Fruit fly (Drosophila melanogaster) whole organism, embryonic: ENCODE results near the gene Shaw.

Experiments
- CG11695 ChIP-seq: fragments of 200-800 bp; sonication (Bioruptor generic); IDR thresholded peaks from 3 replicates; pipeline ENCODE4 v1.3.6; 2022; ENCODE audit warnings: missing biosample characterization, missing genetic modification characterization
- CG12659 ChIP-seq: fragments of 200-800 bp; sonication (Bioruptor generic); optimal IDR thresholded peaks from 3 replicates; lab custom pipeline; 2017; ENCODE audit warnings: mild to moderate bottlenecking, missing biosample characterization, missing genetic modification reagents, missing genetic modification characterization
- CG14965 ChIP-seq: fragments of 200-800 bp; sonication (Bioruptor generic); optimal IDR thresholded peaks from 2 replicates; lab custom pipeline; 2016; ENCODE audit warnings: missing biosample characterization, missing genetic modification characterization, borderline replicate concordance
- CG16863 ChIP-seq: fragments of 200-800 bp; sonication (Bioruptor generic); optimal IDR thresholded peaks from 3 replicates; lab custom pipeline; 2016; ENCODE audit warnings: missing biosample characterization, missing genetic modification characterization
- CG2202 ChIP-seq: fragments of 200-800 bp; sonication (Bioruptor generic); optimal IDR thresholded peaks from 2 replicates; lab custom pipeline; 2018; ENCODE audit warnings: missing biosample characterization, mild to moderate bottlenecking, missing genetic modification characterization
- CG2712 ChIP-seq: fragments of 200-800 bp; optimal IDR thresholded peaks from 3 replicates; lab custom pipeline; 2019; ENCODE audit warnings: missing biosample characterization, mild to moderate bottlenecking, missing genetic modification characterization, moderate library complexity
- CG2889 ChIP-seq: fragments of 200-800 bp; sonication (Bioruptor generic); IDR thresholded peaks from 3 replicates; pipeline ENCODE4 v1.3.6; 2022; ENCODE audit warnings: missing biosample characterization, missing genetic modification characterization
- CG32772 ChIP-seq: fragments of 200-800 bp; sonication (Bioruptor generic); IDR thresholded peaks from 2 replicates; pipeline ENCODE4 v1.3.6; 2022; ENCODE audit warnings: missing biosample characterization, missing genetic modification characterization
- CG3281 ChIP-seq: fragments of 200-800 bp; sonication (Bioruptor generic); optimal IDR thresholded peaks from 3 replicates; lab custom pipeline; 2017; ENCODE audit warnings: missing biosample characterization, mild to moderate bottlenecking, missing genetic modification characterization
- CG33557 ChIP-seq: fragments of 200-800 bp; sonication (Bioruptor generic); optimal IDR thresholded peaks from 2 replicates; lab custom pipeline; 2019; ENCODE audit warnings: missing biosample characterization, mild to moderate bottlenecking, missing genetic modification characterization, moderate library complexity
- CG34422 ChIP-seq: fragments of 200-800 bp; sonication (Bioruptor generic); IDR thresholded peaks from 3 replicates; pipeline ENCODE4 v1.3.6; 2022; ENCODE audit warnings: missing biosample characterization, missing genetic modification characterization
- CG5180 ChIP-seq: fragments of 200-800 bp; sonication (Bioruptor generic); optimal IDR thresholded peaks from 3 replicates; lab custom pipeline; 2017; ENCODE audit warnings: missing biosample characterization, missing genetic modification characterization, mild to moderate bottlenecking, moderate library complexity, missing genetic modification reagents
- CG6254 ChIP-seq: fragments of 200-800 bp; sonication (Bioruptor generic); optimal IDR thresholded peaks from 3 replicates; lab custom pipeline; 2017; ENCODE audit warnings: mild to moderate bottlenecking, missing biosample characterization, missing genetic modification reagents, missing genetic modification characterization
- CG8281 ChIP-seq: fragments of 200-800 bp; sonication (Bioruptor generic); optimal IDR thresholded peaks from 2 replicates; lab custom pipeline; 2018; ENCODE audit warnings: missing biosample characterization, mild to moderate bottlenecking, missing genetic modification characterization, moderate library complexity
- CTCF ChIP-seq: fragments of 200-800 bp; sonication (Bioruptor generic); optimal IDR thresholded peaks from 2 replicates; lab custom pipeline; 2017; ENCODE audit warnings: missing biosample characterization, mild to moderate bottlenecking, missing genetic modification characterization, moderate library complexity
- Dek ChIP-seq: fragments of 200-800 bp; sonication (Bioruptor generic); optimal IDR thresholded peaks from 3 replicates; lab custom pipeline; 2019; ENCODE audit warnings: missing biosample characterization, mild to moderate bottlenecking, missing genetic modification characterization, moderate library complexity
- Doc2 ChIP-seq: fragments of 200-800 bp; sonication (Bioruptor generic); IDR thresholded peaks from 2 replicates; pipeline ENCODE4 v1.3.6; 2022; ENCODE audit warnings: missing biosample characterization, missing genetic modification characterization
- Dref ChIP-seq: fragments of 200-800 bp; sonication (Bioruptor generic); IDR thresholded peaks from 2 replicates; pipeline ENCODE4 v1.3.6; 2022; ENCODE audit warnings: missing biosample characterization, missing genetic modification characterization
- Ets97D ChIP-seq: fragments of 200-800 bp; sonication (Bioruptor generic); optimal IDR thresholded peaks from 3 replicates; lab custom pipeline; 2016; ENCODE audit warnings: missing biosample characterization, missing genetic modification characterization
- Fer3 ChIP-seq: fragments of 200-800 bp; sonication (Bioruptor generic); optimal IDR thresholded peaks from 2 replicates; lab custom pipeline; 2018; ENCODE audit warnings: missing biosample characterization, mild to moderate bottlenecking, missing genetic modification characterization, moderate library complexity
- Side ChIP-seq: fragments of 200-800 bp; sonication (Bioruptor generic); optimal IDR thresholded peaks from 2 replicates; lab custom pipeline; 2016; ENCODE audit warnings: missing biosample characterization, missing genetic modification characterization
- Sox102F ChIP-seq: fragments of 200-800 bp; sonication (Bioruptor generic); optimal IDR thresholded peaks from 2 replicates; lab custom pipeline; 2018; ENCODE audit warnings: missing biosample characterization, mild to moderate bottlenecking, missing genetic modification characterization, moderate library complexity
- Sry-β ChIP-seq: fragments of 200-800 bp; sonication (Bioruptor generic); optimal IDR thresholded peaks from 2 replicates; lab custom pipeline; 2018; ENCODE audit warnings: missing biosample characterization, mild to moderate bottlenecking, missing genetic modification characterization, moderate library complexity
- Trl ChIP-seq, 3 experiments: fragments of >200 bp in 2 of 3; fragments of 200-800 bp in 1 of 3; sonication (Bioruptor generic) in 1 of 3; optimal IDR thresholded peaks; 2 replicates in 1 of 3; 3 replicates in 2 of 3; lab custom pipeline; 2016 to 2017; ENCODE audit warnings: missing biosample characterization in 1 of 3, missing genetic modification characterization in 1 of 3
- Xbp1 ChIP-seq: fragments of 200-800 bp; sonication (Bioruptor generic); optimal IDR thresholded peaks from 3 replicates; lab custom pipeline; 2016; ENCODE audit warnings: missing biosample characterization, mild to moderate bottlenecking, missing genetic modification characterization
- Xrp1 ChIP-seq: fragments of 200-800 bp; sonication (Bioruptor generic); IDR thresholded peaks from 2 replicates; pipeline ENCODE4 v1.3.6; 2022; ENCODE audit warnings: missing biosample characterization, missing genetic modification characterization
- al ChIP-seq: fragments of 200-800 bp; sonication (Bioruptor generic); IDR thresholded peaks from 2 replicates; pipeline ENCODE4 v1.3.6; 2022; ENCODE audit warnings: missing biosample characterization, missing genetic modification characterization
- ara ChIP-seq: fragments of 200-800 bp; sonication (Bioruptor generic); IDR thresholded peaks from 2 replicates; pipeline ENCODE4 v1.3.6; 2022; ENCODE audit warnings: missing biosample characterization, missing genetic modification characterization
- cato ChIP-seq: fragments of 200-800 bp; sonication (Bioruptor generic); optimal IDR thresholded peaks from 2 replicates; lab custom pipeline; 2016; ENCODE audit warnings: missing biosample characterization, missing genetic modification characterization, borderline replicate concordance
- corto ChIP-seq: fragments of 200-800 bp; sonication (Bioruptor generic); optimal IDR thresholded peaks from 2 replicates; lab custom pipeline; 2016; ENCODE audit warnings: missing biosample characterization, mild to moderate bottlenecking, missing genetic modification characterization, moderate library complexity
- croc ChIP-seq: fragments of 200-800 bp; sonication (Bioruptor generic); conservative IDR thresholded peaks from 3 replicates; pipeline ENCODE4 v1.3.6; 2022; ENCODE audit warnings: missing biosample characterization, missing genetic modification characterization
- crol ChIP-seq: fragments of 200-800 bp; sonication (Bioruptor generic); IDR thresholded peaks from 2 replicates; pipeline ENCODE4 v1.3.6; 2022; ENCODE audit warnings: missing biosample characterization, missing genetic modification characterization
- da ChIP-seq: fragments of 200-800 bp; sonication (Bioruptor generic); optimal IDR thresholded peaks from 2 replicates; lab custom pipeline; 2016; ENCODE audit warnings: missing biosample characterization, missing genetic modification characterization
- ewg ChIP-seq: fragments of 200-800 bp; sonication (Bioruptor generic); optimal IDR thresholded peaks from 3 replicates; lab custom pipeline; 2017; ENCODE audit warnings: mild to moderate bottlenecking, missing biosample characterization, missing genetic modification reagents, missing genetic modification characterization
- fru ChIP-seq: fragments of >200 bp; optimal IDR thresholded peaks from 2 replicates; lab custom pipeline; 2017
- grau ChIP-seq: fragments of 200-800 bp; optimal IDR thresholded peaks from 3 replicates; lab custom pipeline; 2019; ENCODE audit warnings: missing biosample characterization, mild to moderate bottlenecking, missing genetic modification characterization, moderate library complexity
- hb ChIP-seq: fragments of 200-800 bp; sonication (Bioruptor generic); IDR thresholded peaks from 3 replicates; pipeline ENCODE4 v1.3.6; 2022; ENCODE audit warnings: missing biosample characterization, missing genetic modification characterization; ENCODE audit not compliant: partially characterized antibody
- hkb ChIP-seq, 2 experiments: fragments of 200-800 bp in 1 of 2; fragments of >200 bp in 1 of 2; sonication (Bioruptor generic) in 1 of 2; IDR thresholded peaks in 1 of 2; optimal IDR thresholded peaks in 1 of 2; 2 replicates each; pipeline versions ENCODE4 v1.3.6 to Lab custom; 2017 to 2022; ENCODE audit warnings: missing biosample characterization in 1 of 2, missing genetic modification characterization in 1 of 2
- lbe ChIP-seq: fragments of 200-800 bp; sonication (Bioruptor generic); optimal IDR thresholded peaks from 2 replicates; lab custom pipeline; 2016; ENCODE audit warnings: missing biosample characterization, mild to moderate bottlenecking, missing genetic modification characterization
- oc ChIP-seq: fragments of 200-800 bp; sonication (Bioruptor generic); optimal IDR thresholded peaks from 2 replicates; lab custom pipeline; 2018; ENCODE audit warnings: missing biosample characterization, mild to moderate bottlenecking, missing genetic modification characterization, moderate library complexity
- pita ChIP-seq: fragments of 200-800 bp; sonication (Bioruptor generic); optimal IDR thresholded peaks from 2 replicates; lab custom pipeline; 2017; ENCODE audit warnings: missing biosample characterization, mild to moderate bottlenecking, missing genetic modification characterization
- pnt ChIP-seq: fragments of 200-800 bp; sonication (Bioruptor generic); optimal IDR thresholded peaks from 3 replicates; lab custom pipeline; 2016; ENCODE audit warnings: missing biosample characterization, missing genetic modification characterization
- repo ChIP-seq: fragments of 200-800 bp; sonication (Bioruptor generic); optimal IDR thresholded peaks from 2 replicates; lab custom pipeline; 2016; ENCODE audit warnings: missing biosample characterization, missing genetic modification characterization
- sim ChIP-seq: fragments of 200-800 bp; sonication (Bioruptor generic); IDR thresholded peaks from 2 replicates; pipeline ENCODE4 v1.3.6; 2022; ENCODE audit warnings: missing biosample characterization, missing genetic modification characterization
- slp2 ChIP-seq: fragments of 200-800 bp; sonication (Bioruptor generic); optimal IDR thresholded peaks from 2 replicates; lab custom pipeline; 2016; ENCODE audit warnings: missing biosample characterization, missing genetic modification characterization
- ssp ChIP-seq: fragments of 200-800 bp; sonication (Bioruptor generic); IDR thresholded peaks from 2 replicates; pipeline ENCODE4 v1.3.6; 2022; ENCODE audit warnings: missing biosample characterization, missing genetic modification characterization
- stwl ChIP-seq: fragments of 200-800 bp; sonication (Bioruptor generic); optimal IDR thresholded peaks from 3 replicates; lab custom pipeline; 2018; ENCODE audit warnings: missing biosample characterization, mild to moderate bottlenecking, missing genetic modification characterization, moderate library complexity
- tio ChIP-seq: fragments of 200-800 bp; sonication (Bioruptor generic); optimal IDR thresholded peaks from 2 replicates; lab custom pipeline; 2017; ENCODE audit warnings: missing biosample characterization, missing genetic modification characterization, inconsistent platforms
- z ChIP-seq: fragments of 200-800 bp; sonication (Bioruptor generic); IDR thresholded peaks from 3 replicates; pipeline ENCODE4 v1.3.6; 2022; ENCODE audit warnings: missing biosample characterization, missing genetic modification characterization
- zen ChIP-seq: fragments of 200-800 bp; sonication (Bioruptor generic); optimal IDR thresholded peaks from 3 replicates; lab custom pipeline; 2018; ENCODE audit warnings: missing biosample characterization, mild to moderate bottlenecking, missing genetic modification characterization, moderate library complexity

Gene Shaw

DNA sequence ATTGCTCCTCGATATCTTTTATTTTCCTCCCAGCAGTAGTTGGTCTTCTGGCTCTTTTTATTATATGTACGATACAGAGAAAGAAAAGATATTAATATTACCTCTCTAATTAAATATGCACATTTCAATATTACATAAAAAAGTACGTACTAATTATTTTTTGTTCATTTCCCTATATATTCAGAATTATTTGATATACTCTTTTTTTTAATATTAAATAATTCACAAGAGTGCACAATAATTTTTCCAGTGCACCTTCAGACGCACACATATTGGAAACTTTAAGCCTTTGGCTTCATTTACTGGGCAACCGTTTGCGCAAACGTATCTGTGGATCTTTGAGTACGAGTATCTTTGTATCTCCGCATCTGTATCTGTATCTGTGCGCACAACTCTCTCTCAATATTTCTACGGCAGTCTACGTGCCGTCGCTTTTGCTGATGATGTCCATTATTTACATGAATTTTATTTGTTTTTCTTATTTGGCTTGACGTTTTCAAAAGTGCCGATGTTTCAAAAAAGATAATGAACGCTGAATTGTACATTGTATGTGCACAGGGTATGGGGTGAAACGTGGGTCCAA lies 58.7 kb downstream of the Shaw start (continued):
- TF ChIP-seq al (peak; percentile 34; the same call in 1 of the 2 replicates), CG2712 (tag; lab: Kevin White, UChicago) (peak; percentile 98), CG11695 (GFP tag; lab: Robert Waterston, UW) (peak; percentile 80; the same call in 2 of the 3 replicates), fru (lab: Kevin White, UChicago) (no peak), sim (GFP tag; lab: Robert Waterston, UW) (peak; percentile 85), pita (no peak), Dek (tag; lab: Kevin White, UChicago) (peak; percentile 84), oc (peak; percentile 90), Xrp1 (GFP tag; lab: Robert Waterston, UW) (peak; percentile 92), CG8281 (tag; lab: Kevin White, UChicago) (peak; percentile 61), crol (no peak), CG16863 (GFP tag; lab: Kevin White, UChicago) (no peak), Fer3 (tag; lab: Kevin White, UChicago) (peak; percentile 79), CG3281 (GFP tag; lab: Kevin White, UChicago) (peak; percentile 73), slp2 (no peak), da (no peak), z (GFP tag; lab: Robert Waterston, UW) (no peak), CG12659 (GFP tag; lab: Kevin White, UChicago) (peak; percentile 71), CTCF (GFP tag; lab: Kevin White, UChicago) (no peak), zen (tag; lab: Kevin White, UChicago) (peak; percentile 95), ewg (GFP tag; lab: Kevin White, UChicago) (peak; percentile 70), CG33557 (GFP tag; lab: Kevin White, UChicago) (peak; percentile 96), Trl (optimal IDR thresholded peaks at IDR 0.05; lab: Kevin White, UChicago) (no peak), Trl (GFP tag; optimal IDR thresholded peaks at IDR 0.05; lab: Kevin White, UChicago) (no peak), croc (GFP tag; lab: Robert Waterston, UW) (peak; percentile 80), repo (GFP tag; lab: Kevin White, UChicago) (no peak), pnt (no peak), CG2889 (GFP tag; lab: Robert Waterston, UW) (no peak), Sry-β (no peak), stwl (tag; lab: Kevin White, UChicago) (peak; percentile 53), Sox102F (GFP tag; lab: Kevin White, UChicago) (peak; percentile 92), Doc2 (GFP tag; lab: Robert Waterston, UW) (no peak), CG2202 (peak; percentile 81), CG14965 (GFP tag; lab: Kevin White, UChicago) (no peak), CG5180 (GFP tag; lab: Kevin White, UChicago) (peak; percentile 77), lbe (GFP tag; lab: Kevin White, UChicago) (peak; percentile 81), Xbp1 (GFP tag; lab: Kevin White, UChicago) (peak; percentile 81), CG34422 (peak; percentile 86), ssp (GFP tag; lab: Robert Waterston, UW) (peak; percentile 80), hkb (optimal IDR thresholded peaks at IDR 0.05; lab: Kevin White, UChicago) (no peak), hkb (GFP tag; IDR thresholded peaks at IDR 0.05; lab: Robert Waterston, UW) (peak; percentile 79), hb (no peak), grau (peak; percentile 92), Dref (no peak), CG32772 (GFP tag; lab: Robert Waterston, UW) (peak; percentile 74), Ets97D (no peak), ara (GFP tag; lab: Robert Waterston, UW) (peak; percentile 82), Side (GFP tag; lab: Kevin White, UChicago) (no peak), cato (GFP tag; lab: Kevin White, UChicago) (peak; percentile 57), tio (GFP tag; lab: Kevin White, UChicago) (peak; percentile 84), corto (GFP tag; lab: Kevin White, UChicago) (no peak), CG6254 (GFP tag; lab: Kevin White, UChicago) (peak; percentile 58)
